Fruit fly (Drosophila melanogaster): ENCODE results near the gene CG44006.

The CG44006 gene

DNA sequence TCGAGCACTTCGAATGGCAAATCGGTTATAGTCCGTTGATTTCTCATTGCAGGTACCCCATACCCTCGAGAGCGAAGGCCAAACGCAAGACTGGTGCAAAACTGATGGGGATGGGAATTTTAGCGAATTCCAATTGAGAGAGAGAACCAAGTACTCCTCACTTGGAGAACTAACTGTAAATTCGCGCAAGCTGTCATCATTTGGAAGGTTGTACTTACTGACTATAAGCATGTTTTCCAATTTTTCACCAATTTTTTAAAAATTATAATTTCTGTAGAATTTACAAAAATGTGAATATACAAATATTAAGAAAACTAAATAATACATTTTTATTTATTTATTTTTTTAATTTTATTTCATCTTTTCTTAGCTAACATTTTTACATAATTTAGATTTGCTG is 2.1 kb upstream of the CG44006 start, which contains the start of gene CG44005:
Gene CG44005, minus strand, starts transcription at position 101 of the 400 bp plus-strand sequence.
- TF ChIP-seq CG8301 (tag; optimal IDR thresholded peaks at IDR 0.05): no peak

DNA sequence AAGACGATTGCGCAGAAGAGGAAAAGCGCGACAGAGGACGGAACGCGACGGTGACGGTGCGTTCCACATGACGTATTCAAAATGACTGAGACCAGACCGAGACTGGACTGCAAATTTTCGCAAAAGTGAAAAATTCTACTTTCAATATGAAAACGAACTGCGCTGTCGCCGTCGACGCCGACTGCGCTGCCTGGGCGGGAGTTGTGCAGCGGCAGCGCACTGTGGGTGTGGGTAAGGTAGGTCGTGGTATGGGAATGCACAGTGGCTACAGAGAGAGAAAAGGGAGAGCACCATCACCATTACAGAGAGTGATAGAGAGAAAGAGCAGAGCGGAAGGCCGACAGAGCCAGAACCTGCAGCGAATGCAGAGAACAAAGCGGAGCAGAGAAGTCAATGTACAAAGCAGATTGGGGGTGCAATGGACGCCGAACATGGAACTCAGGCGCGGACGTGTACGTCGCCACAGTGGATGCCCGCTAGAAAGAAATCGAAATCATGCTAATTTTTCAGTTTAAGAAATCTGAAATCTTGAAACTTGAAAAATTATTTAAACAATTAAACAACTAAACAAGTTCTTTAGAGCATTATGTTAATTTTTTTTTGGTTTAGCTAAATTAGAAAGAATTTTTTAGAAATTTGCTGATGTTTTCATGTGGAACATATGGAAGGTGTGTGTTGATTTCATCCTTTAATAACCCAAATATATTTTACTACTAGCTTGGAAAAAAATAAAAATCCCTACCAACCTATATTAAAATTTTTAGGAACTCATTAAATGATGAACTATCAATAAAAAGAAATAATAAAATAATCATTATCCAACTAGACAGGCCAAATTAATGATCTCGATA is 5.1 kb downstream of the CG44006 start, which contains the start of gene Eip75B:
Gene Eip75B, minus strand, starts transcription at position 65 of the 851 bp plus-strand sequence.
- TF ChIP-seq CG12605 (GFP tag; IDR thresholded peaks at IDR 0.05) (peak; percentile 56; the same call in 1 of the 2 replicates), CG32121 (GFP tag; IDR thresholded peaks at IDR 0.05) (peak; percentile 51), CG13204 (GFP tag; optimal IDR thresholded peaks at IDR 0.05) (no peak), CG8301 (tag; optimal IDR thresholded peaks at IDR 0.05) (peak; percentile 62), CG9948 (tag; optimal IDR thresholded peaks at IDR 0.05) (peak; percentile 76), CG17806 (tag; optimal IDR thresholded peaks at IDR 0.05) (peak; percentile 48), CG15710 (tag; optimal IDR thresholded peaks at IDR 0.05) (peak; percentile 66), CG14655 (GFP tag; optimal IDR thresholded peaks at IDR 0.05) (peak; percentile 81), EcR (GFP tag; optimal IDR thresholded peaks at IDR 0.05) (peak; percentile 98), CG34367 (tag; optimal IDR thresholded peaks at IDR 0.05) (peak; percentile 47), CG8159 (tag; optimal IDR thresholded peaks at IDR 0.05) (peak; percentile 80), CG10348 (GFP tag; IDR thresholded peaks at IDR 0.05) (no peak), Ets98B (GFP tag; IDR thresholded peaks at IDR 0.05) (no peak), fd96Ca (GFP tag; IDR thresholded peaks at IDR 0.05) (no peak), rn (GFP tag; IDR thresholded peaks at IDR 0.05) (no peak), Pif1B (GFP tag; optimal IDR thresholded peaks at IDR 0.05) (peak; percentile 18), CG4496 (GFP tag; IDR thresholded peaks at IDR 0.05) (peak; percentile 72; the same call in 1 of the 3 replicates), D1 (tag; optimal IDR thresholded peaks at IDR 0.05) (peak; percentile 78), Snoo (tag; optimal IDR thresholded peaks at IDR 0.05) (no peak), Pif1A (GFP tag; optimal IDR thresholded peaks at IDR 0.05) (peak; percentile 17), gl (tag; optimal IDR thresholded peaks at IDR 0.05) (no peak)

- TF ChIP-seq Pif1A (GFP tag; optimal IDR thresholded peaks at IDR 0.05) (peak; percentile 85), Ets98B (GFP tag; IDR thresholded peaks at IDR 0.05) (peak; percentile 76), Snoo (tag; optimal IDR thresholded peaks at IDR 0.05) (peak; percentile 55), CG14655 (GFP tag; optimal IDR thresholded peaks at IDR 0.05) (peak; percentile 90), gl (tag; optimal IDR thresholded peaks at IDR 0.05) (peak; percentile 84), CG13204 (GFP tag; optimal IDR thresholded peaks at IDR 0.05) (peak; percentile 76), EcR (GFP tag; optimal IDR thresholded peaks at IDR 0.05) (peak; percentile 95), CG8159 (tag; optimal IDR thresholded peaks at IDR 0.05) (peak; percentile 84), CG32121 (GFP tag; IDR thresholded peaks at IDR 0.05) (peak; percentile 78), CG15710 (tag; optimal IDR thresholded peaks at IDR 0.05) (peak; percentile 83), CG8301 (tag; optimal IDR thresholded peaks at IDR 0.05) (peak; percentile 82), D1 (tag; optimal IDR thresholded peaks at IDR 0.05) (peak; percentile 81), CG10348 (GFP tag; IDR thresholded peaks at IDR 0.05) (no peak), CG9948 (tag; optimal IDR thresholded peaks at IDR 0.05) (peak; percentile 71), rn (GFP tag; IDR thresholded peaks at IDR 0.05) (no peak), CG12605 (GFP tag; IDR thresholded peaks at IDR 0.05) (no peak; the same call in none of the 2 replicates), CG4496 (GFP tag; IDR thresholded peaks at IDR 0.05) (peak; percentile 85), Pif1B (GFP tag; optimal IDR thresholded peaks at IDR 0.05) (peak; percentile 63), CG17806 (tag; optimal IDR thresholded peaks at IDR 0.05) (peak; percentile 80), CG34367 (tag; optimal IDR thresholded peaks at IDR 0.05) (peak; percentile 78), fd96Ca (GFP tag; IDR thresholded peaks at IDR 0.05) (peak; percentile 83)
These were observed 6.9 kb downstream of the CG44006 start for dm6 chr3L:18062959-18063510.

dm6 chr3L:18061713-18062365 is 8.1 kb downstream of the CG44006 start:
- TF ChIP-seq rn (GFP tag; IDR thresholded peaks at IDR 0.05) (no peak), Pif1B (GFP tag; optimal IDR thresholded peaks at IDR 0.05) (peak; percentile 49), CG17806 (tag; optimal IDR thresholded peaks at IDR 0.05) (peak; percentile 2), Pif1A (GFP tag; optimal IDR thresholded peaks at IDR 0.05) (peak; percentile 40), D1 (tag; optimal IDR thresholded peaks at IDR 0.05) (peak; percentile 23), gl (tag; optimal IDR thresholded peaks at IDR 0.05) (peak; percentile 41), CG12605 (GFP tag; IDR thresholded peaks at IDR 0.05) (peak; percentile 59; the same call in 1 of the 2 replicates), CG14655 (GFP tag; optimal IDR thresholded peaks at IDR 0.05) (peak; percentile 40), CG15710 (tag; optimal IDR thresholded peaks at IDR 0.05) (peak; percentile 16), EcR (GFP tag; optimal IDR thresholded peaks at IDR 0.05) (peak; percentile 84), Snoo (tag; optimal IDR thresholded peaks at IDR 0.05) (peak; percentile 65), CG8159 (tag; optimal IDR thresholded peaks at IDR 0.05) (peak; percentile 28), CG8301 (tag; optimal IDR thresholded peaks at IDR 0.05) (peak; percentile 45), CG34367 (tag; optimal IDR thresholded peaks at IDR 0.05) (peak; percentile 29), CG32121 (GFP tag; IDR thresholded peaks at IDR 0.05) (no peak), CG4496 (GFP tag; IDR thresholded peaks at IDR 0.05) (peak; percentile 39; the same call in 1 of the 3 replicates), fd96Ca (GFP tag; IDR thresholded peaks at IDR 0.05) (no peak), CG9948 (tag; optimal IDR thresholded peaks at IDR 0.05) (no peak), CG13204 (GFP tag; optimal IDR thresholded peaks at IDR 0.05) (peak; percentile 15), Ets98B (GFP tag; IDR thresholded peaks at IDR 0.05) (peak; percentile 12; the same call in 1 of the 2 replicates), CG10348 (GFP tag; IDR thresholded peaks at IDR 0.05) (no peak)
